Fruit fly (Drosophila melanogaster) whole organism, embryonic: ENCODE data around the gene CG43999.
A peak's percentile ranks its signal among the peaks of the same experiment; 100 is the strongest.

ENCODE experiments used
- Aef1 ChIP-seq: fragments of 200-800 bp; sonication (Bioruptor generic); IDR thresholded peaks from 3 replicates; pipeline ENCODE4 v1.3.6; 2022; ENCODE audit warnings: missing biosample characterization, missing genetic modification characterization
- Atf-2 ChIP-seq: fragments of 200-800 bp; sonication (Bioruptor generic); optimal IDR thresholded peaks from 2 replicates; lab custom pipeline; 2016; ENCODE audit warnings: missing biosample characterization, missing genetic modification characterization
- CG13624 ChIP-seq: fragments of 200-800 bp; sonication (Bioruptor generic); optimal IDR thresholded peaks from 2 replicates; lab custom pipeline; 2016; ENCODE audit warnings: missing biosample characterization, missing genetic modification characterization
- CG14860 ChIP-seq: fragments of 200-800 bp; sonication (Bioruptor generic); IDR thresholded peaks from 3 replicates; pipeline ENCODE4 v1.3.6; 2022; ENCODE audit warnings: missing biosample characterization, missing genetic modification characterization; ENCODE audit not compliant: partially characterized antibody
- CG1647 ChIP-seq: fragments of 200-800 bp; sonication (Bioruptor generic); optimal IDR thresholded peaks from 3 replicates; lab custom pipeline; 2016; ENCODE audit warnings: missing biosample characterization, missing genetic modification characterization
- CG1832 ChIP-seq: fragments of 200-800 bp; sonication (Bioruptor generic); optimal IDR thresholded peaks from 2 replicates; lab custom pipeline; 2017; ENCODE audit warnings: missing biosample characterization, mild to moderate bottlenecking, missing genetic modification characterization, inconsistent platforms
- CG18764 ChIP-seq: fragments of 200-800 bp; sonication (Bioruptor generic); optimal IDR thresholded peaks from 3 replicates; lab custom pipeline; 2016; ENCODE audit warnings: missing biosample characterization, missing genetic modification characterization
- CG2129 ChIP-seq: fragments of 200-800 bp; sonication (Bioruptor generic); IDR thresholded peaks from 2 replicates; pipeline ENCODE4 v1.3.6; 2022; ENCODE audit warnings: missing biosample characterization, missing genetic modification characterization; ENCODE audit not compliant: partially characterized antibody
- CG30431 ChIP-seq: fragments of 200-800 bp; sonication (Bioruptor generic); optimal IDR thresholded peaks from 2 replicates; lab custom pipeline; 2017; ENCODE audit warnings: missing biosample characterization, missing genetic modification characterization
- CG31365 ChIP-seq: fragments of 200-800 bp; sonication (Bioruptor generic); optimal IDR thresholded peaks from 2 replicates; lab custom pipeline; 2018; ENCODE audit warnings: missing biosample characterization, mild to moderate bottlenecking, missing genetic modification characterization
- CG3726 ChIP-seq: fragments of 200-800 bp; sonication (Bioruptor generic); IDR thresholded peaks from 3 replicates; pipeline ENCODE4, ENCODE4 v1.3.6; 2022; ENCODE audit warnings: missing biosample characterization, missing genetic modification characterization
- CG4730 ChIP-seq: fragments of 200-800 bp; sonication (Bioruptor generic); IDR thresholded peaks from 2 replicates; pipeline ENCODE4 v1.3.6; 2022; ENCODE audit warnings: missing biosample characterization, missing genetic modification characterization
- CG7372 ChIP-seq: fragments of 200-800 bp; sonication (Bioruptor generic); IDR thresholded peaks from 2 replicates; pipeline ENCODE4 v1.3.6; 2022; ENCODE audit warnings: missing biosample characterization, missing genetic modification characterization
- CG8281 ChIP-seq: fragments of 200-800 bp; sonication (Bioruptor generic); optimal IDR thresholded peaks from 2 replicates; lab custom pipeline; 2018; ENCODE audit warnings: missing biosample characterization, mild to moderate bottlenecking, missing genetic modification characterization, moderate library complexity
- CG8944 ChIP-seq: fragments of 200-800 bp; sonication (Bioruptor generic); optimal IDR thresholded peaks from 3 replicates; lab custom pipeline; 2016; ENCODE audit warnings: missing biosample characterization, missing genetic modification characterization
- E2f1 ChIP-seq: fragments of 200-800 bp; sonication (Bioruptor generic); IDR thresholded peaks from 2 replicates; pipeline ENCODE4 v1.3.6; 2022; ENCODE audit warnings: missing biosample characterization, missing genetic modification characterization
- Ets65A ChIP-seq: fragments of 200-800 bp; sonication (Bioruptor generic); peaks from one replicate; lab custom pipeline; 2016; ENCODE audit warnings: missing biosample characterization, missing genetic modification characterization
- Jarid2 ChIP-seq: fragments of 200-800 bp; sonication (Bioruptor generic); optimal IDR thresholded peaks from 3 replicates; lab custom pipeline; 2017; ENCODE audit warnings: mild to moderate bottlenecking, missing biosample characterization, missing genetic modification reagents, missing genetic modification characterization
- NC2β ChIP-seq: fragments of 200-800 bp; sonication (Bioruptor generic); optimal IDR thresholded peaks from 2 replicates; lab custom pipeline; 2016; ENCODE audit warnings: missing biosample characterization, missing genetic modification characterization
- Nf-YC ChIP-seq: fragments of 200-800 bp; optimal IDR thresholded peaks from 3 replicates; lab custom pipeline; 2019; ENCODE audit warnings: missing biosample characterization, mild to moderate bottlenecking, missing genetic modification characterization, moderate library complexity
- Side ChIP-seq: fragments of 200-800 bp; sonication (Bioruptor generic); optimal IDR thresholded peaks from 2 replicates; lab custom pipeline; 2016; ENCODE audit warnings: missing biosample characterization, missing genetic modification characterization
- Usf ChIP-seq: fragments of 200-800 bp; sonication (Bioruptor generic); optimal IDR thresholded peaks from 2 replicates; lab custom pipeline; 2017; ENCODE audit warnings: missing genotype, missing biosample characterization, missing genetic modification characterization
- al ChIP-seq: fragments of 200-800 bp; sonication (Bioruptor generic); IDR thresholded peaks from 2 replicates; pipeline ENCODE4 v1.3.6; 2022; ENCODE audit warnings: missing biosample characterization, missing genetic modification characterization
- amos ChIP-seq: fragments of 200-800 bp; sonication (Bioruptor generic); IDR thresholded peaks from 2 replicates; pipeline ENCODE4 v1.3.6; 2022; ENCODE audit warnings: missing biosample characterization, missing genetic modification characterization; ENCODE audit not compliant: partially characterized antibody
- ato ChIP-seq: fragments of 200-800 bp; sonication (Bioruptor generic); IDR thresholded peaks from 2 replicates; pipeline ENCODE4 v1.3.6; 2022; ENCODE audit warnings: missing biosample characterization, missing genetic modification characterization; ENCODE audit not compliant: partially characterized antibody
- az2 ChIP-seq: fragments of 200-800 bp; sonication (Bioruptor generic); optimal IDR thresholded peaks from 3 replicates; lab custom pipeline; 2016; ENCODE audit warnings: missing biosample characterization, missing genetic modification characterization
- bsh ChIP-seq, 2 experiments: fragments of 200-800 bp; sonication (Bioruptor generic); optimal IDR thresholded peaks; 2 replicates each; lab custom pipeline; 2017 to 2018; ENCODE audit warnings: mild to moderate bottlenecking in 2 of 2, missing biosample characterization in 2 of 2, missing genetic modification characterization in 2 of 2, moderate library complexity in 1 of 2
- btn ChIP-seq: fragments of 200-800 bp; sonication (Bioruptor generic); optimal IDR thresholded peaks from 2 replicates; lab custom pipeline; 2016; ENCODE audit warnings: missing biosample characterization, missing genetic modification characterization
- cg ChIP-seq: fragments of 200-800 bp; sonication (Bioruptor generic); optimal IDR thresholded peaks from 3 replicates; lab custom pipeline; 2019; ENCODE audit warnings: missing biosample characterization, mild to moderate bottlenecking, missing genetic modification characterization, moderate library complexity
- dmrt99B ChIP-seq: fragments of 200-800 bp; sonication (Bioruptor generic); optimal IDR thresholded peaks from 2 replicates; lab custom pipeline; 2018; ENCODE audit warnings: missing biosample characterization, mild to moderate bottlenecking, missing genetic modification characterization, moderate library complexity
- dysf ChIP-seq: fragments of 200-800 bp; sonication (Bioruptor generic); IDR thresholded peaks from 3 replicates; pipeline ENCODE4 v1.3.6; 2022; ENCODE audit warnings: missing biosample characterization, missing genetic modification characterization
- emc ChIP-seq: fragments of 200-800 bp; sonication (Bioruptor generic); optimal IDR thresholded peaks from 2 replicates; lab custom pipeline; 2016; ENCODE audit warnings: missing biosample characterization, missing genetic modification characterization
- ems ChIP-seq: fragments of 200-800 bp; sonication (Bioruptor generic); optimal IDR thresholded peaks from 3 replicates; lab custom pipeline; 2016; ENCODE audit warnings: missing biosample characterization, missing genetic modification characterization
- eve ChIP-seq, 2 experiments: fragments of >200 bp; optimal IDR thresholded peaks; 2 replicates each; lab custom pipeline; 2017; ENCODE audit warnings: missing biosample characterization in 2 of 2, missing genetic modification characterization in 2 of 2
- gem ChIP-seq: fragments of 200-800 bp; sonication (Bioruptor generic); optimal IDR thresholded peaks from 2 replicates; lab custom pipeline; 2019; ENCODE audit warnings: missing biosample characterization, mild to moderate bottlenecking, missing genetic modification characterization, moderate library complexity
- gt ChIP-seq: fragments of 200-800 bp; sonication (Bioruptor generic); IDR thresholded peaks from 2 replicates; pipeline ENCODE4 v1.3.6; 2022; ENCODE audit warnings: missing biosample characterization, missing genetic modification characterization
- ham ChIP-seq: fragments of 200-800 bp; sonication (Bioruptor generic); IDR thresholded peaks from 2 replicates; pipeline ENCODE4 v1.3.6; 2022; ENCODE audit warnings: missing biosample characterization, missing genetic modification characterization
- jigr1 ChIP-seq: fragments of 200-800 bp; sonication (Bioruptor generic); IDR thresholded peaks from 3 replicates; pipeline ENCODE4 v1.3.6; 2022; ENCODE audit warnings: missing biosample characterization, missing genetic modification characterization
- kah ChIP-seq: fragments of 200-800 bp; sonication (Bioruptor generic); optimal IDR thresholded peaks from 2 replicates; lab custom pipeline; 2018; ENCODE audit warnings: missing biosample characterization, mild to moderate bottlenecking, missing genetic modification characterization
- mirr ChIP-seq: fragments of 200-800 bp; sonication (Bioruptor generic); optimal IDR thresholded peaks from 3 replicates; lab custom pipeline; 2018; ENCODE audit warnings: missing biosample characterization, mild to moderate bottlenecking, missing genetic modification characterization
- oc ChIP-seq: fragments of 200-800 bp; sonication (Bioruptor generic); optimal IDR thresholded peaks from 2 replicates; lab custom pipeline; 2018; ENCODE audit warnings: missing biosample characterization, mild to moderate bottlenecking, missing genetic modification characterization, moderate library complexity
- pita ChIP-seq: fragments of 200-800 bp; sonication (Bioruptor generic); optimal IDR thresholded peaks from 2 replicates; lab custom pipeline; 2017; ENCODE audit warnings: missing biosample characterization, mild to moderate bottlenecking, missing genetic modification characterization
- prd ChIP-seq, 3 experiments: fragments of >200 bp in 2 of 3; fragments of 200-800 bp in 1 of 3; sonication (Bioruptor generic) in 1 of 3; optimal IDR thresholded peaks in 2 of 3; IDR thresholded peaks in 1 of 3; 2 replicates in 2 of 3; 3 replicates in 1 of 3; pipeline versions ENCODE4 v1.3.6 to Lab custom; 2017 to 2022; ENCODE audit warnings: missing biosample characterization in 1 of 3, missing genetic modification characterization in 1 of 3
- shn ChIP-seq: fragments of 200-800 bp; sonication (Bioruptor generic); optimal IDR thresholded peaks from 3 replicates; lab custom pipeline; 2016; ENCODE audit warnings: missing biosample characterization, missing genetic modification characterization
- ssp ChIP-seq: fragments of 200-800 bp; sonication (Bioruptor generic); IDR thresholded peaks from 2 replicates; pipeline ENCODE4 v1.3.6; 2022; ENCODE audit warnings: missing biosample characterization, missing genetic modification characterization
- stwl ChIP-seq: fragments of 200-800 bp; sonication (Bioruptor generic); optimal IDR thresholded peaks from 3 replicates; lab custom pipeline; 2018; ENCODE audit warnings: missing biosample characterization, mild to moderate bottlenecking, missing genetic modification characterization, moderate library complexity
- vvl ChIP-seq: fragments of 200-800 bp; sonication (Bioruptor generic); IDR thresholded peaks from 2 replicates; pipeline ENCODE4 v1.3.6; 2022; ENCODE audit warnings: missing biosample characterization, missing genetic modification characterization
- yki ChIP-seq: fragments of >200 bp; optimal IDR thresholded peaks from 3 replicates; lab custom pipeline; 2018
- zf30C ChIP-seq: fragments of 200-800 bp; sonication (Bioruptor generic); optimal IDR thresholded peaks from 3 replicates; lab custom pipeline; 2018; ENCODE audit warnings: missing biosample characterization, mild to moderate bottlenecking, missing genetic modification characterization

CG43999 gene

dm6 chr3R:23886270-23887095 is 42.3 kb downstream of the CG43999 start (continued):
- TF ChIP-seq jigr1 (GFP tag; lab: Robert Waterston, UW) = peak; percentile 78; the same call in 2 of the 3 replicates
- peak; percentile 90 to 94 for TF ChIP-seq bsh (GFP tag; optimal IDR thresholded peaks at IDR 0.05; lab: Kevin White, UChicago)
- peak; percentile 54 for TF ChIP-seq Jarid2 (GFP tag; lab: Kevin White, UChicago)
- no peak for TF ChIP-seq ham (GFP tag; lab: Robert Waterston, UW)
- TF ChIP-seq btn (GFP tag; lab: Kevin White, UChicago) = peak; percentile 63
- TF ChIP-seq CG8944 (GFP tag; lab: Kevin White, UChicago) = peak; percentile 68
- peak; percentile 48 to 94 for TF ChIP-seq eve (GFP tag; optimal IDR thresholded peaks at IDR 0.05; lab: Kevin White, UChicago)
- TF ChIP-seq CG31365 (tag; lab: Kevin White, UChicago) = no peak
- TF ChIP-seq shn (GFP tag; lab: Kevin White, UChicago) = peak; percentile 51
- peak; percentile 55 for TF ChIP-seq Nf-YC (tag; lab: Kevin White, UChicago)
- no peak for TF ChIP-seq CG14860 (GFP tag; lab: Robert Waterston, UW)
- peak; percentile 29 for TF ChIP-seq CG13624 (GFP tag; lab: Kevin White, UChicago)
- no peak for TF ChIP-seq pita (GFP tag; lab: Kevin White, UChicago)
- TF ChIP-seq ssp = peak; percentile 71
- TF ChIP-seq kah (GFP tag; lab: Kevin White, UChicago) = peak; percentile 60
- TF ChIP-seq vvl (GFP tag; lab: Robert Waterston, UW) = peak; percentile 89
- peak; percentile 90 for TF ChIP-seq az2 (GFP tag; lab: Kevin White, UChicago)
- no peak for TF ChIP-seq zf30C (GFP tag; lab: Kevin White, UChicago)
- TF ChIP-seq E2f1 = peak; percentile 82
- TF ChIP-seq CG2129 (GFP tag; lab: Robert Waterston, UW) = no peak
- peak; percentile 78 for TF ChIP-seq Atf-2 (GFP tag; lab: Kevin White, UChicago)
- TF ChIP-seq CG30431 (GFP tag; lab: Kevin White, UChicago) = peak; percentile 68
- TF ChIP-seq CG7372 (GFP tag; lab: Robert Waterston, UW) = peak; percentile 81
- TF ChIP-seq ato (GFP tag; lab: Robert Waterston, UW) = no peak
- no peak for TF ChIP-seq yki (lab: Kevin White, UChicago)
- TF ChIP-seq Side = peak; percentile 80
- no peak for TF ChIP-seq prd (optimal IDR thresholded peaks at IDR 0.05; lab: Kevin White, UChicago)
- TF ChIP-seq prd (GFP tag; IDR thresholded peaks at IDR 0.05; lab: Robert Waterston, UW) = peak; percentile 92
- peak; percentile 74 for TF ChIP-seq CG18764 (GFP tag; lab: Kevin White, UChicago)
- TF ChIP-seq gt (GFP tag; lab: Robert Waterston, UW) = peak; percentile 64; the same call in 1 of the 2 replicates
- TF ChIP-seq CG1832 = peak; percentile 65
- peak; percentile 62 for TF ChIP-seq CG1647
- peak; percentile 76 for TF ChIP-seq Usf
- TF ChIP-seq Aef1 (GFP tag; lab: Robert Waterston, UW) = peak; percentile 57; the same call in 2 of the 3 replicates
- TF ChIP-seq al (GFP tag; lab: Robert Waterston, UW) = peak; percentile 9; the same call in 1 of the 2 replicates
- peak; percentile 74 for TF ChIP-seq NC2β
- no peak for TF ChIP-seq amos
- peak; percentile 64 for TF ChIP-seq CG4730
- TF ChIP-seq Ets65A = peak; percentile 90
- TF ChIP-seq CG8281 (tag; lab: Kevin White, UChicago) = peak; percentile 55
- TF ChIP-seq dysf = peak; percentile 82
- peak; percentile 92 for TF ChIP-seq dmrt99B
- peak; percentile 93 for TF ChIP-seq gem (tag; lab: Kevin White, UChicago)
- peak; percentile 71 for TF ChIP-seq stwl (tag; lab: Kevin White, UChicago)
- 0 out of 3 replicates have a peak, but pooled peaks have one; percentile 57 for TF ChIP-seq CG3726 (GFP tag; lab: Robert Waterston, UW)
- peak; percentile 54 for TF ChIP-seq ems (GFP tag; lab: Kevin White, UChicago)
- TF ChIP-seq mirr (GFP tag; lab: Kevin White, UChicago) = no peak
- no peak for TF ChIP-seq cg
- TF ChIP-seq emc = no peak
- TF ChIP-seq oc = peak; percentile 81
